Worm (Caenorhabditis elegans) whole organism, late embryonic: ENCODE measurements around the gene scl-25.
"Not testable (repeated sequence)": the region's sequence is repeated elsewhere in the genome, so short reads cannot be mapped to it uniquely, and the experiment has no call there.

Source experiments
- che-1 ChIP-seq: sonication (generic microtip); optimal IDR thresholded peaks from 2 replicates; lab custom pipeline; 2016; ENCODE audit warnings: mild to moderate bottlenecking, missing genetic modification characterization, missing compliant biosample characterization
- fax-1 ChIP-seq: sonication (generic microtip); optimal IDR thresholded peaks from 2 replicates; lab custom pipeline; 2016; ENCODE audit warnings: missing genotype, missing genetic modification characterization, missing compliant biosample characterization
- fkh-10 ChIP-seq: fragments of 150-350 bp; optimal IDR thresholded peaks from 2 replicates; lab custom pipeline; 2014; ENCODE audit warnings: missing biosample characterization, missing genetic modification reagents, missing genetic modification characterization
- hlh-8 ChIP-seq: sonication (generic microtip); optimal IDR thresholded peaks from 2 replicates; lab custom pipeline; 2016; ENCODE audit warnings: missing genotype, missing genetic modification characterization, missing compliant biosample characterization
- nfya-1 ChIP-seq: sonication (generic microtip); optimal IDR thresholded peaks from 2 replicates; lab custom pipeline; 2017; ENCODE audit warnings: missing genetic modification characterization, mild to moderate bottlenecking, missing compliant biosample characterization, antibody characterized with exemption, moderate library complexity
- pqm-1 ChIP-seq: sonication (generic microtip); optimal IDR thresholded peaks from 2 replicates; lab custom pipeline; 2016; ENCODE audit warnings: missing genetic modification characterization, missing compliant biosample characterization
- pros-1 ChIP-seq: fragments of 150-350 bp; optimal IDR thresholded peaks from 2 replicates; lab custom pipeline; 2014; ENCODE audit warnings: missing biosample characterization, missing genetic modification reagents, missing genetic modification characterization

DNA sequence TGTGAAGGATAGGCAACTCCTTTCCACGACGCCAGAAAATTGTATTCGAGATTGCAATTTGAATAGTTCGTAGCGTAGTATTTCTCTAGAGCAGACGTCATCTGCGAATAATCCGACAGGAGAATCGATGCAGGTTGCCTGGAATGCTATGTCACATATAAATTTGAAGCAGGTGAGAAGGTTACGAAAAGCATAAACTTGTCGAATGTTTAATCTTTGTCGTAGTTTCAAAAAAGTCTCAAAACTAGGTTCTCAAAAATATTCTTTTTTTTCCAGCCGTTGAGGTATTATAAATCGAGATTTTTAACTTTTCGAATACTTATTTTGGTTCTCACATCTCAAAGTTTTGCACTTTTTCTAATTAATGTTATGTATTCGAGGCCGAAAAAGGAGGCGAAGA, 29.5 kb downstream of the scl-25 start, which contains the start of gene srh-116:
- not testable (repeated sequence) for TF ChIP-seq hlh-8 (tag; lab: Kevin White, UChicago); che-1 (tag; lab: Kevin White, UChicago); pros-1 (tag; lab: Kevin White, UChicago); fkh-10 (GFP tag; lab: Kevin White, UChicago); nfya-1 (tag; lab: Kevin White, UChicago); fax-1 (tag; lab: Kevin White, UChicago); pqm-1 (tag; lab: Kevin White, UChicago)
